Comparison of ENCODE assay signal across 2 worm cellular contexts in the genomic region with DNA sequence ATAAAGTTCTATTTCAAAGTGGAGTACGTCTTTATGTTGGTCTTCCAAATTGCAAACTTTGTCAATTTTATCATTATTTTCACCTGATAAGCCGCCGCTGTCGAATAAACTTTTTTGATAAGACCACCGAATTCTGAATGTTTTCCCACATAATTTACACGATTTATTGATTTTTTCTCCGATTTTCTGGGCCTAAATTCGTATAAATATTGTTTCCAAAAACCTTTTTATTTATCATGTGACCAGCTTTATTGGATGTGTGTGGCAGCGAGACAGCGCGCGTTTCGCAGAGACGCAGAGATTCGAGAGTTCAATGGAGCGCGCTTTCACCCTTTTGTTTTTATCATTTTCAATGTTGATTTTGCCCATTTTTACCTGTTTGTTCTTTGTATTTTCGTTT.
TF ChIP-seq lines count a peak whose summit lies in the region.

No protein-coding gene starts in this region.

TF ChIP-seq in whole organism, L1 larva, 84 proteins besides CTCF, POLR2A, EP300 and RAD21 (continued from another document):
- peak; percentile 92 for TF ChIP-seq pag-3 (tag; optimal IDR thresholded peaks at IDR 0.05; lab: Kevin White, UChicago; ENCODE audit: borderline replicate concordance, insufficient read depth)
- no peak for TF ChIP-seq lir-3 (tag; optimal IDR thresholded peaks at IDR 0.05; lab: Kevin White, UChicago; ENCODE audit: poor library complexity)
- TF ChIP-seq lin-35 (GFP tag; optimal IDR thresholded peaks at IDR 0.05; lab: Kevin White, UChicago): peak; percentile 81 to 86
- peak; percentile 71 to 83 (median 78) for TF ChIP-seq dpl-1 (GFP tag; optimal IDR thresholded peaks at IDR 0.05; lab: Kevin White, UChicago)
- peak; percentile 70 for TF ChIP-seq blmp-1 (tag; optimal IDR thresholded peaks at IDR 0.05; lab: Kevin White, UChicago)
- peak; percentile 93 for TF ChIP-seq snu-23 (GFP tag; optimal IDR thresholded peaks at IDR 0.05; lab: Kevin White, UChicago)
- TF ChIP-seq aha-1 (tag; optimal IDR thresholded peaks at IDR 0.05; lab: Kevin White, UChicago): peak; percentile 70
- peak; percentile 5 for TF ChIP-seq zip-4 (GFP tag; optimal IDR thresholded peaks at IDR 0.05; lab: Kevin White, UChicago)
- peak; percentile 92 for TF ChIP-seq tbx-2 (tag; optimal IDR thresholded peaks at IDR 0.05; lab: Kevin White, UChicago)
- peak; percentile 42 for TF ChIP-seq F16B12.6 (tag; optimal IDR thresholded peaks at IDR 0.05; lab: Kevin White, UChicago)
- TF ChIP-seq grh-1 (GFP tag; IDR thresholded peaks at IDR 0.05; lab: Robert Waterston, UW): peak; percentile 68
- peak; percentile 28 for TF ChIP-seq nhr-237 (tag; optimal IDR thresholded peaks at IDR 0.05; lab: Kevin White, UChicago)
- peak; percentile 59 for TF ChIP-seq fos-1 (tag; optimal IDR thresholded peaks at IDR 0.05; lab: Kevin White, UChicago)
- no peak for TF ChIP-seq egl-27 (tag; optimal IDR thresholded peaks at IDR 0.05; lab: Kevin White, UChicago)
- peak; percentile 61 for TF ChIP-seq egl-13 (tag; optimal IDR thresholded peaks at IDR 0.05; lab: Kevin White, UChicago)
- peak; percentile 63 for TF ChIP-seq fkh-4 (tag; optimal IDR thresholded peaks at IDR 0.05; lab: Kevin White, UChicago; ENCODE audit: borderline replicate concordance)
- TF ChIP-seq unc-98 (GFP tag; IDR thresholded peaks at IDR 0.05; lab: Robert Waterston, UW): no peak
- TF ChIP-seq ceh-8 (GFP tag; optimal IDR thresholded peaks at IDR 0.05; lab: Kevin White, UChicago): peak; percentile 86
- TF ChIP-seq aly-2 (tag; optimal IDR thresholded peaks at IDR 0.05; lab: Kevin White, UChicago): no peak
- TF ChIP-seq zag-1 (tag; optimal IDR thresholded peaks at IDR 0.05; lab: Kevin White, UChicago): no peak
- TF ChIP-seq fkh-8 (tag; optimal IDR thresholded peaks at IDR 0.05; lab: Kevin White, UChicago): peak; percentile 86
- TF ChIP-seq efl-1 (optimal IDR thresholded peaks at IDR 0.05; lab: Kevin White, UChicago): peak; percentile 84 to 85
- TF ChIP-seq efl-1 (GFP tag; optimal IDR thresholded peaks at IDR 0.05 in 1 of 2; lab: Kevin White, UChicago): peak; percentile 77 to 97
- TF ChIP-seq unc-62 (GFP tag; optimal IDR thresholded peaks at IDR 0.05; lab: Kevin White, UChicago): no peak
- TF ChIP-seq nhr-90 (tag; optimal IDR thresholded peaks at IDR 0.05; lab: Kevin White, UChicago; ENCODE audit: poor library complexity): peak; percentile 90
- peak; percentile 32 for TF ChIP-seq C16A3.4 (tag; optimal IDR thresholded peaks at IDR 0.05; lab: Kevin White, UChicago)
- peak; percentile 26 for TF ChIP-seq jun-1 (tag; optimal IDR thresholded peaks at IDR 0.05; lab: Kevin White, UChicago)
- peak; percentile 86 for TF ChIP-seq irx-1 (tag; optimal IDR thresholded peaks at IDR 0.05; lab: Kevin White, UChicago)
- TF ChIP-seq C34B4.2 (tag; optimal IDR thresholded peaks at IDR 0.05; lab: Kevin White, UChicago): no peak
- peak; percentile 67 for TF ChIP-seq ztf-4 (tag; optimal IDR thresholded peaks at IDR 0.05; lab: Kevin White, UChicago)

TF ChIP-seq in whole organism, young adult, 124 proteins besides CTCF, POLR2A, EP300 and RAD21 (continued from another document):
- TF ChIP-seq nhr-80 (tag; optimal IDR thresholded peaks at IDR 0.05; lab: Kevin White, UChicago) (peak; percentile 71), hlh-12 (tag; optimal IDR thresholded peaks at IDR 0.05; lab: Kevin White, UChicago) (no peak), B0019.2 (GFP tag; conservative IDR thresholded peaks at IDR 0.05; lab: Robert Waterston, UW) (no peak), tlf-1 (GFP tag; optimal IDR thresholded peaks at IDR 0.05; lab: Kevin White, UChicago) (no peak), him-1 (tag; optimal IDR thresholded peaks at IDR 0.05; lab: Kevin White, UChicago) (no peak), bed-2 (GFP tag; IDR thresholded peaks at IDR 0.05; lab: Robert Waterston, UW) (no peak), attf-5 (GFP tag; optimal IDR thresholded peaks at IDR 0.05; lab: Kevin White, UChicago) (peak; percentile 56), ztf-25 (GFP tag; IDR thresholded peaks at IDR 0.05; lab: Robert Waterston, UW) (no peak), ceh-40 (GFP tag; IDR thresholded peaks at IDR 0.05; lab: Robert Waterston, UW) (no peak), K11D2.4 (GFP tag; IDR thresholded peaks at IDR 0.05; lab: Robert Waterston, UW) (peak; percentile 52; the same call in 1 of the 2 replicates), lsl-1 (GFP tag; optimal IDR thresholded peaks at IDR 0.05; lab: Kevin White, UChicago) (peak; percentile 3), snpc-4 (GFP tag; optimal IDR thresholded peaks at IDR 0.05; lab: Kevin White, UChicago) (no peak), snpc-4 (tag; optimal IDR thresholded peaks at IDR 0.05; lab: Kevin White, UChicago) (peak in 3 of 4 experiments; percentile 7 to 37 (median 23)), madf-6 (GFP tag; IDR thresholded peaks at IDR 0.05; lab: Robert Waterston, UW) (peak; percentile 50; the same call in 1 of the 2 replicates), lag-1 (GFP tag; IDR thresholded peaks at IDR 0.05; lab: Robert Waterston, UW) (no peak), fkh-3 (tag; optimal IDR thresholded peaks at IDR 0.05; lab: Kevin White, UChicago) (no peak), Y95B8A.8 (GFP tag; IDR thresholded peaks at IDR 0.05; lab: Robert Waterston, UW) (no peak), lir-1 (GFP tag; conservative IDR thresholded peaks at IDR 0.05; lab: Robert Waterston, UW) (no peak), F33H1.4 (GFP tag; IDR thresholded peaks at IDR 0.05; lab: Robert Waterston, UW) (peak; percentile 31; the same call in 1 of the 2 replicates), hlh-26 (GFP tag; conservative IDR thresholded peaks at IDR 0.05; lab: Robert Waterston, UW) (no peak), ets-4 (GFP tag; optimal IDR thresholded peaks at IDR 0.05; lab: Kevin White, UChicago) (no peak), rec-8 (tag; optimal IDR thresholded peaks at IDR 0.05; lab: Kevin White, UChicago) (no peak), xnd-1 (tag; optimal IDR thresholded peaks at IDR 0.05; lab: Kevin White, UChicago) (no peak), Y67H2A.10 (GFP tag; conservative IDR thresholded peaks at IDR 0.05; lab: Robert Waterston, UW) (no peak), snpc-3.4 (tag; optimal IDR thresholded peaks at IDR 0.05; lab: Kevin White, UChicago) (no peak), ekl-4 (GFP tag; IDR thresholded peaks at IDR 0.05; lab: Robert Waterston, UW) (no peak), ccch-3 (GFP tag; optimal IDR thresholded peaks at IDR 0.05; lab: Kevin White, UChicago) (no peak), ceh-58 (GFP tag; IDR thresholded peaks at IDR 0.05; lab: Robert Waterston, UW) (no peak)
